Fruit fly (Drosophila melanogaster): ENCODE data around the gene CG5157.

dm6 chr3L:16173818-16174601 lies 36.3 kb upstream of the CG5157 start:
- no peak for TF ChIP-seq pan (optimal IDR thresholded peaks at IDR 0.05)
- TF ChIP-seq CG8478 (optimal IDR thresholded peaks at IDR 0.05), result no peak
- TF ChIP-seq usp (GFP tag; optimal IDR thresholded peaks at IDR 0.05), result no peak
- TF ChIP-seq psq (optimal IDR thresholded peaks at IDR 0.05), result no peak

All from whole organism.